Worm (Caenorhabditis elegans): Measurements from ENCODE around the gene mlt-3.

mlt-3 gene

DNA sequence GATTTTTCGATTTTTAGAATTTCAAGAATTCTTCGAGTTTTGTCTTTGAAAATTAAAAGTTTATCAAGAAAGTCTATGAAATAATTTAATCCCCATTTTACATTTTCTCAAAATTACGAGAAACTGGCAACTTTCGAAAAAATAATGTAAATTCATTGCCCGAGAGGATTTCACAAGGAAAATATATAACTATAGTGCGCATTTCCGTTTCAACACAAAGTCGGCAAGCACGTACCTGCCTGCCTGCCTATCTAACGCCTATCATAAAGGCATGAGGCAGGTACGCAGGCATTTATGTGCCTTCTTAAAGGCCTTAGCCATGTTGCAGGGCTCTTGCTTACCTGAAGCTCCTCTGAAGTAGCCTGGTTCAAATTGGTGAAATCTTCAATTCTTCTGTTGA, 14.1 kb downstream of the mlt-3 start:
- TF ChIP-seq T26A8.4 (GFP tag; IDR thresholded peaks at IDR 0.05) = peak; percentile 48; the same call in 1 of the 2 replicates
- TF ChIP-seq lin-38 (GFP tag; IDR thresholded peaks at IDR 0.05) = no peak
- TF ChIP-seq aha-1 (tag) = peak; percentile 84

DNA sequence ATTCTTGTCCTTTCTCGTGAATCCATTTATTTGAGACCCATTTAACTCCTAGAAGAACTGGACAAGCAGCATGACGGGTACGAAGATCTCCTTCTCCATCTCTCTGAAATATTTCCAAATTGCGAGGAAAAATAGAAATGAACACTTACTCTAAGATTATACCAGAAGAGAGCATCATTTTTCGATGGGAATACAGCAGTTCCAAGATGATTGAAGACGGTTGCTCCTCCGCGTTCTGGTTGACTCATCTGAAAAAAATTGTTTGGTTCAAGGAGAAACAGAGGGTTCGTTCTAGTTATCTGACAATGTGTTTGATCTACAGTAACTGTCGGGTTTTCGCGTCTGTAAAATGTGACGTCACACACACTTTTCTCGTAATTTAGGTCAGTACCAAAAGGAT, 15.6 kb downstream of the mlt-3 start:
- TF ChIP-seq php-3 (GFP tag; IDR thresholded peaks at IDR 0.05) = peak; percentile 42; the same call in 1 of the 2 replicates
- TF ChIP-seq madf-5 (GFP tag; IDR thresholded peaks at IDR 0.05) = no peak
- TF ChIP-seq mxl-3 (GFP tag; optimal IDR thresholded peaks at IDR 0.05) = no peak
- 0 out of 2 replicates have a peak, but pooled peaks have one; percentile 7 for TF ChIP-seq arid-1 (GFP tag; conservative IDR thresholded peaks at IDR 0.05)
- 0 out of 2 replicates have a peak, but pooled peaks have one; percentile 4 for TF ChIP-seq egl-43 (GFP tag; IDR thresholded peaks at IDR 0.05)
- TF ChIP-seq mes-2 (tag; optimal IDR thresholded peaks at IDR 0.05; ENCODE audit: poor library complexity, severe bottlenecking) = no peak
- TF ChIP-seq T26A8.4 (GFP tag; IDR thresholded peaks at IDR 0.05) = peak; percentile 65
- TF ChIP-seq gei-8 (GFP tag; optimal IDR thresholded peaks at IDR 0.05) = no peak
- no peak for TF ChIP-seq dpl-1 (GFP tag; optimal IDR thresholded peaks at IDR 0.05)

DNA sequence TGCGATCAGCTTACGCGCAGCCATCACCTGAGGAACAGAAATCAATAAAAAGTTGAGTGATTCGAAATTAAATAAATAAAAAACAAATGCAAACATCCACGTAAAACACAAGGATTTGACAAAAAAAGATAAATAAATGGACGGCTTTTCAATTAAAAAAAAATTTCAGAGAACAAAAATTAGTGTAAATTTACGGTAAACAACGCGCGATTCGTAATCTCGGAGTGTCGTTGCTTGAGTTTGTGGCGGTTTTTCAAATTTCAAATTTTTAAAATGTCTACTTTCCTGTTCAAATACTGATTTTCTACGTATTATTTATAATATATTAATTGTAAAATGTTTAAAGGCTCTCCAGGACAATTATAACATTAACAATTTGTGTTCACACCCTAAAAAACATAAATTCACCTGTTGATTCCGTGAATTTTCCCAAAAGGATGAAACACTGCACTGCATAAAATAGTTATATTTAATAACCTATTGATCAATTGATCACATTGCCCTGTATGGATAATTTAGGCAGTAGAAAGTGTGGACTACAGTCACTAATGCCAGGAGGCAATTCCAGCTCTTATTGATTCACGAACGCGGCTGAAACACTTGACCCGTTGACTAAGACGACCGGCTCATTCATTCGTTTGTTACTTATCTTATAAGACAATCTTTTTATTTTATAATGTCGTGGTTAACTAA, 17.8 kb downstream of the mlt-3 start, which contains the start of the genes marb-1 and F35G2.3:
TSS of gene marb-1 (minus strand) at position 27 of the 693 bp plus-strand sequence.
TSS of gene F35G2.3 (plus strand) at position 643 of the 693 bp plus-strand sequence.
- TF ChIP-seq dmd-6 (GFP tag; IDR thresholded peaks at IDR 0.05) = no peak
- no peak for TF ChIP-seq php-3 (GFP tag; IDR thresholded peaks at IDR 0.05)
- no peak for TF ChIP-seq zip-2 (tag; optimal IDR thresholded peaks at IDR 0.05)
- no peak for TF ChIP-seq hmg-1.1 (GFP tag; IDR thresholded peaks at IDR 0.05)
- no peak for TF ChIP-seq hlh-11 (tag; optimal IDR thresholded peaks at IDR 0.05)
- no peak for TF ChIP-seq hif-1 (tag; optimal IDR thresholded peaks at IDR 0.05)
- TF ChIP-seq hlh-30 (tag; optimal IDR thresholded peaks at IDR 0.05; ENCODE audit: insufficient read depth) = peak; percentile 40
- peak; percentile 46 for TF ChIP-seq dve-1 (tag; optimal IDR thresholded peaks at IDR 0.05; ENCODE audit: insufficient read depth)
- no peak for TF ChIP-seq ces-1 (GFP tag; optimal IDR thresholded peaks at IDR 0.05)
- TF ChIP-seq saeg-2 (GFP tag; IDR thresholded peaks at IDR 0.05) = no peak
- peak; percentile 92 for TF ChIP-seq dpl-1 (GFP tag; optimal IDR thresholded peaks at IDR 0.05)
- TF ChIP-seq F10B5.3 (tag; optimal IDR thresholded peaks at IDR 0.05) = peak; percentile 13
- TF ChIP-seq tag-97 (GFP tag; IDR thresholded peaks at IDR 0.05) = no peak
- no peak for TF ChIP-seq mdl-1 (tag; optimal IDR thresholded peaks at IDR 0.05)
- TF ChIP-seq lin-39 (tag; optimal IDR thresholded peaks at IDR 0.05) = no peak
- no peak for TF ChIP-seq mxl-2 (GFP tag; conservative IDR thresholded peaks at IDR 0.05)
- TF ChIP-seq ctbp-1 (GFP tag; IDR thresholded peaks at IDR 0.05) = no peak
- no peak for TF ChIP-seq fos-1 (tag; optimal IDR thresholded peaks at IDR 0.05)
- no peak for TF ChIP-seq pqm-1 (tag; optimal IDR thresholded peaks at IDR 0.05)
- no peak for TF ChIP-seq jun-1 (tag; optimal IDR thresholded peaks at IDR 0.05)
- no peak for TF ChIP-seq duxl-1 (tag; optimal IDR thresholded peaks at IDR 0.05; ENCODE audit: poor library complexity)
- TF ChIP-seq ZK337.2 (GFP tag; IDR thresholded peaks at IDR 0.05) = no peak
- TF ChIP-seq Y48G9A.11 (GFP tag; IDR thresholded peaks at IDR 0.05) = peak; percentile 98
- TF ChIP-seq R02D3.7 (tag; optimal IDR thresholded peaks at IDR 0.05) = peak; percentile 66
- TF ChIP-seq arid-1 (GFP tag; conservative IDR thresholded peaks at IDR 0.05) = no peak
- no peak for TF ChIP-seq daf-16 (GFP tag; optimal IDR thresholded peaks at IDR 0.05)
- TF ChIP-seq daf-16 (tag; optimal IDR thresholded peaks at IDR 0.05) = peak; percentile 41
- no peak for TF ChIP-seq pha-4 (GFP tag; IDR thresholded peaks at IDR 0.05)
- no peak for TF ChIP-seq pha-4 (tag; optimal IDR thresholded peaks at IDR 0.05)
- TF ChIP-seq madf-5 (GFP tag; IDR thresholded peaks at IDR 0.05) = no peak
- no peak for TF ChIP-seq daf-12 (tag; optimal IDR thresholded peaks at IDR 0.05)
- peak; percentile 64 for TF ChIP-seq mes-2 (tag; optimal IDR thresholded peaks at IDR 0.05; ENCODE audit: poor library complexity, severe bottlenecking)
- peak; percentile 97 for TF ChIP-seq T20F7.1 (GFP tag; optimal IDR thresholded peaks at IDR 0.05)
- no peak for TF ChIP-seq zfp-3 (GFP tag; conservative IDR thresholded peaks at IDR 0.05)
- peak; percentile 57 for TF ChIP-seq ztf-7 (tag; optimal IDR thresholded peaks at IDR 0.05)
- no peak for TF ChIP-seq nhr-237 (tag; optimal IDR thresholded peaks at IDR 0.05)
- TF ChIP-seq unc-39 (tag; optimal IDR thresholded peaks at IDR 0.05) = no peak
- no peak for TF ChIP-seq unc-130 (GFP tag; optimal IDR thresholded peaks at IDR 0.05)
- TF ChIP-seq unc-62 (GFP tag; optimal IDR thresholded peaks at IDR 0.05 in 1 of 2) = no peak
- TF ChIP-seq unc-62 (tag; optimal IDR thresholded peaks at IDR 0.05) = no peak
